Worm (Caenorhabditis elegans): ENCODE data around the gene ani-2.

ani-2 gene

DNA sequence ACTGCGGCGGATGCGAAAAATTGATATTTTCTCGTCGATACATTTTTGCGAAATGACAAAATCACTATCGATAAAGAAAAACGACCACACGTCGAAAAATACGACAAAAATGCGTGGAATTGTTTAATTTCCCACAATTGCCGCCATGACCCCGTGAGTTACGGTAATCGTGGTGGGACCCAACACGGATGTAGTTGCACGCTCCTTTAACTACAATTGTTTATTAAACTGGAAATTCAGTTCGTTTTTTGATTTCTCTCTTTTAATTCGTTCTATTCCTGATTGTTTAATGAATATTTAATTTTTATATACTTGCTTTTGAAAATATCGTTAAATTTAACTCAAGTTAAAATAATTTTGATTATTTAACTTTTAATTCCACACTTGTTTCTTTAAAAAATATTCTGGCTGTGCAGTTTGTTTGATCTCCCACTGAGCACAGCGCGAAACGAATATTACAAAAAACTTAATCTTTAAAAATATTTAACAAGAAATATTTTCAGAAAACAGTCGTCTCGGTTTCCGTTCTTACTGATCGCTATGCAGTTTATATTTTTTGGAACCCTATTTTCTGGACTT, at the start of gene ani-2, which contains the start of gene clec-88:
ani-2 (minus strand) TSS at position 131 of the 579 bp plus-strand sequence.
clec-88 (plus strand) TSS at position 486 of the 579 bp plus-strand sequence.
- TF ChIP-seq lsy-12 (tag; optimal IDR thresholded peaks at IDR 0.05): no peak
- no peak for TF ChIP-seq nhr-11 (tag; optimal IDR thresholded peaks at IDR 0.05)
- TF ChIP-seq nhr-76 (tag; optimal IDR thresholded peaks at IDR 0.05): no peak
- TF ChIP-seq nhr-12 (tag; optimal IDR thresholded peaks at IDR 0.05): no peak
- TF ChIP-seq mml-1 (tag; optimal IDR thresholded peaks at IDR 0.05): no peak

DNA sequence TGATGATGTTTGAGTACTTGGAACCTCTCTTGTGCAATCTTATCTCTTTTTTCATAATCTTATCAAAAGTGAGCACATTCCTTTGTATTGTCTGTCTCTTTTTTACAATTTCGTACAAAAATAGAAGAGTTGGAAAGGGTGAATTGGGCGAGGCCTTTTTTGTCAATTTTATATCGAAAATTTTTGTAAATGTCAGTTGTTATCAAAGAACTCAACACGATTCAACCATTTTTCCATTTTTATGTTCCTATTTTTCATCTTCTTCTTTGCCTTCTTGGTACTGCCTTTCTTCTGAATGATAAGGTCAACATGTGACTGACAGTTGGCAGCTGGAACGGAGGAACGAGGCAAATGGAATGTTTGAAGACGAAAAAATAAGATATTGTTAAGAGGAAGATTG, 48.6 kb upstream of the ani-2 start:
- peak; percentile 98 for TF ChIP-seq elt-2 (tag; optimal IDR thresholded peaks at IDR 0.05)
- no peak for TF ChIP-seq lsy-12 (tag; optimal IDR thresholded peaks at IDR 0.05)
- peak; percentile 49 for TF ChIP-seq jun-1 (tag; optimal IDR thresholded peaks at IDR 0.05)
- peak; percentile 70 for TF ChIP-seq pqm-1 (tag; optimal IDR thresholded peaks at IDR 0.05)
- TF ChIP-seq pha-4 (tag; optimal IDR thresholded peaks at IDR 0.05): peak; percentile 29

DNA sequence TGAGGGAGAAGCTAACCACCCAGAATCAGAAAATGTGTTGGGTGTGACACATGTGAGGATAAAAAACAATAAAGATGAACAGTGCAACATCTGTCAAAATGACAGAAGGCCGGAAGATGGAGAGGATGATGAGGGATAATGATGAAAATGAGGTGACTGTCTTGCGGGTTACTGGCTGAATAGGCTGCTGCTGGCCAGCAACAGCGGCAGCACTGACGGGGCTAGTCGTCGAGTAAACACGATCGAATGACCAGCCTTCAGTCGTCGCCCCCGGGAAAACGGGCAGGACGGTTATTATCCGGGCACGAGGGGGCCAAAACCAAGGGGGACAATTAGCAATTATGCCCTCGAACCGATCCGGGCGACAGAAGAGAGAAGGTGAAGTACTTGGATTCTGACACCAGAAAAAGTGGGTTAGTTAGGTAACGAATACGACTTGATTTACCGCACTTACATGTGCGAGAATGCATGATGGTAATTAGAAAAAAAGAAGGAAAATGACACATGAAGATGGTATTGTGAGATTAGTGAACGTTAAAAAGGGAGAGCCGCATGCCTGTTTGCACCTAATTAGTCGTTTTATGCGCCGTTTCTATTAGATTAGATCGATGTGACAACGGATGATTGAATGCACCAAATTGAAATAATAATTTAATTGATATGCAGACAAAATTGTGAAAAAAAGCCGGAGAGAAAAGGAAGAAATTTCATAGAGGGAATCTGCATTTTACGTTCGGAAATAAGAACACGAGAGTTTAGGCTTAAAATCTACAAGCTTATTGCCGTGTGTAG, 46.7 kb upstream of the ani-2 start:
- TF ChIP-seq nfya-1 (tag; optimal IDR thresholded peaks at IDR 0.05; ENCODE audit: insufficient read depth) (no peak), nhr-28 (tag; optimal IDR thresholded peaks at IDR 0.05) (no peak), aly-2 (tag; optimal IDR thresholded peaks at IDR 0.05) (no peak), pha-4 (tag; optimal IDR thresholded peaks at IDR 0.05) (no peak), nhr-12 (tag; optimal IDR thresholded peaks at IDR 0.05) (no peak), eor-1 (tag; optimal IDR thresholded peaks at IDR 0.05) (no peak), unc-39 (tag; optimal IDR thresholded peaks at IDR 0.05) (no peak), elt-3 (tag; optimal IDR thresholded peaks at IDR 0.05) (no peak), unc-62 (GFP tag; optimal IDR thresholded peaks at IDR 0.05) (no peak), egl-5 (tag; optimal IDR thresholded peaks at IDR 0.05) (no peak), daf-12 (tag; optimal IDR thresholded peaks at IDR 0.05) (no peak), pqm-1 (tag; optimal IDR thresholded peaks at IDR 0.05) (no peak), ceh-28 (tag; optimal IDR thresholded peaks at IDR 0.05) (no peak), jun-1 (tag; optimal IDR thresholded peaks at IDR 0.05) (no peak), nhr-43 (tag; optimal IDR thresholded peaks at IDR 0.05; ENCODE audit: poor library complexity, severe bottlenecking) (no peak), nhr-25 (tag; optimal IDR thresholded peaks at IDR 0.05) (no peak), nhr-23 (tag; optimal IDR thresholded peaks at IDR 0.05) (no peak)

DNA sequence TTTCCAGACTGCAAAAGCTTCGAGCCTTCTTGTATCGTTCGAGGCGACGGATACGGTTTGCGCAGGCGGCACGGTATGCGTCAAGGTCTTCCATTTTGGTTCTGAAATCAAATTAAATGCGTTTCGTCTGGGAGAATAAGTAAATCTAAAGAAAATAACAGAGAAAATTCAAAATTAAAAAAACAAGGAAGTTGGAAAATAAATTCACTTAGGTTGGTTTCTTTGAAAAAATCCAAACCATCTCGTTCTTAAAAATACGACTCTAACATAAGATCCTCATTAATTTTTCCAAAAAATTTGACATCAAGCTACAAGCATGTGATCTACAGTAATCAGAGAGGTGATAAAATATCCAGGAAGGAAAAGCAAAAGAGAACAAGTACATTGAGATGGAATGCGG, 45.0 kb upstream of the ani-2 start, which contains the start of gene T25D10.4:
T25D10.4 (minus strand) TSS at position 101 of the 400 bp plus-strand sequence.
- no peak for TF ChIP-seq egl-5 (tag; optimal IDR thresholded peaks at IDR 0.05)
- TF ChIP-seq hmg-11 (tag; optimal IDR thresholded peaks at IDR 0.05): no peak
- TF ChIP-seq ceh-28 (tag; optimal IDR thresholded peaks at IDR 0.05): no peak
- no peak for TF ChIP-seq lsy-12 (tag; optimal IDR thresholded peaks at IDR 0.05)
- TF ChIP-seq eor-1 (tag; optimal IDR thresholded peaks at IDR 0.05): no peak
- TF ChIP-seq snpc-4 (tag; optimal IDR thresholded peaks at IDR 0.05): no peak

DNA sequence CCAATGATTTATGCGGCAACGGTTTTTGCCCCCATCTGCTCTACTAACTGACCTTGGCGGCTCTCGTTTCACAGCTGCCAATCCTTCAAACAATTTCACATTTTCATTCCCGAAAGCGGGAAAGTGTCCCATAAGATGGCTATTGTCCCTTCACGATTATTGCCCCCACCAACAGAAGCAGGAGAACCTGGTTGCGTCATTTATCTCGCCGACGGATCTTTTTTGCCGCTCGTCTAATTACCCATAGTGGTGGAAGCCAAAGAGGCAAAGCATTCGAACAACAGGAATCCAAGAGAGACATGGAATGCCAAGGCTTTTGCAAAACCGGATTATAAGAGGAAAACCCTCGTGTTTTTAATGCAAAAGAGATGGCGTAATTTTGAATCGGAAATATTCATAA, 43.9 kb upstream of the ani-2 start:
- TF ChIP-seq pha-4 (tag; optimal IDR thresholded peaks at IDR 0.05) (no peak), ceh-9 (tag; optimal IDR thresholded peaks at IDR 0.05) (no peak), nhr-43 (tag; optimal IDR thresholded peaks at IDR 0.05; ENCODE audit: poor library complexity, severe bottlenecking) (no peak), unc-62 (GFP tag; optimal IDR thresholded peaks at IDR 0.05) (no peak), mdl-1 (tag; optimal IDR thresholded peaks at IDR 0.05) (no peak), egl-5 (tag; optimal IDR thresholded peaks at IDR 0.05) (no peak), pqm-1 (tag; optimal IDR thresholded peaks at IDR 0.05) (no peak), ama-1 (optimal IDR thresholded peaks at IDR 0.05) (peak; percentile 24), elt-3 (tag; optimal IDR thresholded peaks at IDR 0.05) (no peak), nhr-77 (tag; optimal IDR thresholded peaks at IDR 0.05) (no peak), jun-1 (tag; optimal IDR thresholded peaks at IDR 0.05) (no peak), eor-1 (tag; optimal IDR thresholded peaks at IDR 0.05) (no peak), nhr-25 (tag; optimal IDR thresholded peaks at IDR 0.05) (peak; percentile 37), ceh-82 (tag; optimal IDR thresholded peaks at IDR 0.05) (no peak), nhr-76 (tag; optimal IDR thresholded peaks at IDR 0.05) (no peak)

Measured in whole organism, L3 larva.